Fruit fly (Drosophila melanogaster) whole organism, embryonic: Measurements from ENCODE around the gene CG33490.
A peak's percentile ranks its signal among the peaks of the same experiment; 100 is the strongest.

ENCODE experiments used
- Adf1 ChIP-seq: fragments of 200-800 bp; sonication (Bioruptor generic); IDR thresholded peaks from 2 replicates; pipeline ENCODE4 v1.3.6; 2022; ENCODE audit warnings: missing biosample characterization, missing genetic modification characterization
- Aef1 ChIP-seq: fragments of 200-800 bp; sonication (Bioruptor generic); IDR thresholded peaks from 3 replicates; pipeline ENCODE4 v1.3.6; 2022; ENCODE audit warnings: missing biosample characterization, missing genetic modification characterization
- Atf-2 ChIP-seq: fragments of 200-800 bp; sonication (Bioruptor generic); optimal IDR thresholded peaks from 2 replicates; lab custom pipeline; 2016; ENCODE audit warnings: missing biosample characterization, missing genetic modification characterization
- B-H2 ChIP-seq: fragments of 200-800 bp; sonication (Bioruptor generic); optimal IDR thresholded peaks from 2 replicates; lab custom pipeline; 2018; ENCODE audit warnings: missing biosample characterization, mild to moderate bottlenecking, missing genetic modification characterization
- C15 ChIP-seq: fragments of 200-800 bp; sonication (Bioruptor generic); IDR thresholded peaks from 3 replicates; pipeline ENCODE4 v1.3.6; 2022; ENCODE audit warnings: missing biosample characterization, missing genetic modification characterization
- CG10147 ChIP-seq: fragments of 200-800 bp; sonication (Bioruptor generic); optimal IDR thresholded peaks from 2 replicates; lab custom pipeline; 2019; ENCODE audit warnings: missing biosample characterization, mild to moderate bottlenecking, missing genetic modification characterization, moderate library complexity
- CG10274 ChIP-seq: fragments of 200-800 bp; sonication (Bioruptor generic); optimal IDR thresholded peaks from 3 replicates; lab custom pipeline; 2017; ENCODE audit warnings: missing biosample characterization, mild to moderate bottlenecking, missing genetic modification characterization
- CG11504 ChIP-seq: fragments of 200-800 bp; sonication (Bioruptor generic); optimal IDR thresholded peaks from 3 replicates; lab custom pipeline; 2019; ENCODE audit warnings: missing biosample characterization, mild to moderate bottlenecking, missing genetic modification characterization, moderate library complexity
- CG12769 ChIP-seq: fragments of 200-800 bp; sonication (Bioruptor generic); optimal IDR thresholded peaks from 2 replicates; lab custom pipeline; 2019; ENCODE audit warnings: missing biosample characterization, mild to moderate bottlenecking, missing genetic modification characterization, moderate library complexity
- CG13775 ChIP-seq: fragments of 200-800 bp; sonication (Bioruptor generic); optimal IDR thresholded peaks from 3 replicates; lab custom pipeline; 2017; ENCODE audit warnings: missing biosample characterization, mild to moderate bottlenecking, missing genetic modification characterization
- CG15011 ChIP-seq: fragments of 200-800 bp; sonication (Bioruptor generic); optimal IDR thresholded peaks from 3 replicates; lab custom pipeline; 2018; ENCODE audit warnings: missing biosample characterization, mild to moderate bottlenecking, missing genetic modification characterization
- CG16813 ChIP-seq: fragments of 200-800 bp; sonication (Bioruptor generic); IDR thresholded peaks from 3 replicates; pipeline ENCODE4 v1.3.6; 2022; ENCODE audit warnings: missing biosample characterization, missing genetic modification characterization; ENCODE audit not compliant: partially characterized antibody
- CG17568 ChIP-seq: fragments of 200-800 bp; sonication (Bioruptor generic); optimal IDR thresholded peaks from 2 replicates; lab custom pipeline; 2018; ENCODE audit warnings: missing biosample characterization, mild to moderate bottlenecking, missing genetic modification characterization, moderate library complexity
- CG1832 ChIP-seq: fragments of 200-800 bp; sonication (Bioruptor generic); optimal IDR thresholded peaks from 2 replicates; lab custom pipeline; 2017; ENCODE audit warnings: missing biosample characterization, mild to moderate bottlenecking, missing genetic modification characterization, inconsistent platforms
- CG18599 ChIP-seq: fragments of 200-800 bp; sonication (Bioruptor generic); optimal IDR thresholded peaks from 3 replicates; lab custom pipeline; 2017; ENCODE audit warnings: missing biosample characterization, missing genetic modification characterization, mild to moderate bottlenecking, moderate library complexity, missing genetic modification reagents
- CG2202 ChIP-seq: fragments of 200-800 bp; sonication (Bioruptor generic); optimal IDR thresholded peaks from 2 replicates; lab custom pipeline; 2018; ENCODE audit warnings: missing biosample characterization, mild to moderate bottlenecking, missing genetic modification characterization
- CG2712 ChIP-seq: fragments of 200-800 bp; optimal IDR thresholded peaks from 3 replicates; lab custom pipeline; 2019; ENCODE audit warnings: missing biosample characterization, mild to moderate bottlenecking, missing genetic modification characterization, moderate library complexity
- CG2875 ChIP-seq: fragments of 200-800 bp; sonication (Bioruptor generic); optimal IDR thresholded peaks from 2 replicates; lab custom pipeline; 2017; ENCODE audit warnings: missing biosample characterization, mild to moderate bottlenecking, missing genetic modification characterization, missing genetic modification reagents
- CG3065 ChIP-seq: fragments of 200-800 bp; sonication (Bioruptor generic); optimal IDR thresholded peaks from 2 replicates; lab custom pipeline; 2016; ENCODE audit warnings: missing biosample characterization, missing genetic modification characterization
- CG31388 ChIP-seq: fragments of 200-800 bp; sonication (Bioruptor generic); optimal IDR thresholded peaks from 2 replicates; lab custom pipeline; 2016; ENCODE audit warnings: missing biosample characterization, missing genetic modification characterization
- CG31441 ChIP-seq: fragments of 200-800 bp; sonication (Bioruptor generic); IDR thresholded peaks from 2 replicates; pipeline ENCODE4 v1.3.6; 2022; ENCODE audit warnings: missing biosample characterization, missing genetic modification characterization
- CG4282 ChIP-seq: fragments of 200-800 bp; sonication (Bioruptor generic); optimal IDR thresholded peaks from 2 replicates; lab custom pipeline; 2016; ENCODE audit warnings: missing biosample characterization, missing genetic modification characterization
- CG4360 ChIP-seq: fragments of 200-800 bp; sonication (Bioruptor generic); IDR thresholded peaks from 2 replicates; pipeline ENCODE4 v1.3.6; 2022; ENCODE audit warnings: missing biosample characterization, missing genetic modification characterization
- CG8281 ChIP-seq: fragments of 200-800 bp; sonication (Bioruptor generic); optimal IDR thresholded peaks from 2 replicates; lab custom pipeline; 2018; ENCODE audit warnings: missing biosample characterization, mild to moderate bottlenecking, missing genetic modification characterization, moderate library complexity
- CrebB ChIP-seq: fragments of 200-800 bp; sonication (Bioruptor generic); optimal IDR thresholded peaks from 3 replicates; lab custom pipeline; 2018; ENCODE audit warnings: missing biosample characterization, mild to moderate bottlenecking, missing genetic modification characterization
- Dll ChIP-seq: fragments of 200-800 bp; sonication (Bioruptor generic); IDR thresholded peaks from 4 replicates; pipeline ENCODE4 v1.3.6; 2022; ENCODE audit warnings: missing biosample characterization, missing genetic modification characterization; ENCODE audit not compliant: partially characterized antibody
- H15 ChIP-seq: fragments of 200-800 bp; sonication (Bioruptor generic); IDR thresholded peaks from 3 replicates; pipeline ENCODE4 v1.3.6; 2022; ENCODE audit warnings: missing biosample characterization, missing genetic modification characterization
- HLH3B ChIP-seq: fragments of 200-800 bp; sonication (Bioruptor generic); IDR thresholded peaks from 2 replicates; pipeline ENCODE4 v1.3.6; 2022; ENCODE audit warnings: missing biosample characterization, missing genetic modification characterization
- Hey ChIP-seq: fragments of 200-800 bp; sonication (Bioruptor generic); optimal IDR thresholded peaks from 3 replicates; lab custom pipeline; 2018; ENCODE audit warnings: missing biosample characterization, mild to moderate bottlenecking, missing genetic modification characterization
- Hr39 ChIP-seq: fragments of >200 bp; optimal IDR thresholded peaks from 2 replicates; lab custom pipeline; 2017
- Myb ChIP-seq: fragments of 200-800 bp; sonication (Bioruptor generic); optimal IDR thresholded peaks from 2 replicates; lab custom pipeline; 2016; ENCODE audit warnings: missing biosample characterization, missing genetic modification characterization
- Oli ChIP-seq: fragments of 200-800 bp; sonication (Bioruptor generic); optimal IDR thresholded peaks from 2 replicates; lab custom pipeline; 2018; ENCODE audit warnings: missing biosample characterization, mild to moderate bottlenecking, missing genetic modification characterization, moderate library complexity
- Opbp ChIP-seq: fragments of 200-800 bp; sonication (Bioruptor generic); IDR thresholded peaks from 3 replicates; pipeline ENCODE4 v1.3.6; 2022; ENCODE audit warnings: missing biosample characterization, missing genetic modification characterization; ENCODE audit not compliant: partially characterized antibody
- Poxn ChIP-seq: fragments of 200-800 bp; sonication (Bioruptor generic); IDR thresholded peaks from 2 replicates; pipeline ENCODE4 v1.3.6; 2022; ENCODE audit warnings: missing biosample characterization, missing genetic modification characterization
- Ptx1 ChIP-seq: fragments of 200-800 bp; sonication (Bioruptor generic); IDR thresholded peaks from 2 replicates; pipeline ENCODE4 v1.3.6; 2022; ENCODE audit warnings: missing biosample characterization, missing genetic modification characterization
- TFAM ChIP-seq: fragments of 200-800 bp; sonication (Bioruptor generic); optimal IDR thresholded peaks from 2 replicates; lab custom pipeline; 2017; ENCODE audit warnings: missing biosample characterization, missing genetic modification characterization, inconsistent platforms
- Tbp ChIP-seq: fragments of >200 bp; optimal IDR thresholded peaks from 2 replicates; lab custom pipeline; 2018; ENCODE audit warnings: missing biosample characterization, missing genetic modification characterization
- az2 ChIP-seq: fragments of 200-800 bp; sonication (Bioruptor generic); optimal IDR thresholded peaks from 3 replicates; lab custom pipeline; 2016; ENCODE audit warnings: missing biosample characterization, missing genetic modification characterization
- bab2 ChIP-seq: fragments of 200-800 bp; sonication (Bioruptor generic); optimal IDR thresholded peaks from 2 replicates; lab custom pipeline; 2016; ENCODE audit warnings: missing biosample characterization, missing genetic modification characterization
- bowl ChIP-seq: fragments of 200-800 bp; sonication (Bioruptor generic); IDR thresholded peaks from 2 replicates; pipeline ENCODE4 v1.3.6; 2022; ENCODE audit warnings: missing biosample characterization, missing genetic modification characterization
- her ChIP-seq: fragments of 200-800 bp; sonication (Bioruptor generic); optimal IDR thresholded peaks from 2 replicates; lab custom pipeline; 2016; ENCODE audit warnings: missing biosample characterization, missing genetic modification characterization
- luna ChIP-seq: fragments of 200-800 bp; sonication (Bioruptor generic); optimal IDR thresholded peaks from 2 replicates; lab custom pipeline; 2016; ENCODE audit warnings: missing biosample characterization, missing genetic modification characterization
- maf-S ChIP-seq: fragments of 200-800 bp; sonication (Bioruptor generic); optimal IDR thresholded peaks from 2 replicates; lab custom pipeline; 2016; ENCODE audit warnings: missing biosample characterization, missing genetic modification characterization
- peb ChIP-seq: fragments of 200-800 bp; sonication (Bioruptor generic); IDR thresholded peaks from 2 replicates; pipeline ENCODE4 v1.3.6; 2022; ENCODE audit warnings: missing biosample characterization, missing genetic modification characterization
- phol ChIP-seq: fragments of 200-800 bp; sonication (Bioruptor generic); optimal IDR thresholded peaks from 3 replicates; lab custom pipeline; 2018; ENCODE audit warnings: missing biosample characterization, mild to moderate bottlenecking, missing genetic modification characterization, moderate library complexity
- prd ChIP-seq, 3 experiments: fragments of >200 bp in 2 of 3; fragments of 200-800 bp in 1 of 3; sonication (Bioruptor generic) in 1 of 3; optimal IDR thresholded peaks in 2 of 3; IDR thresholded peaks in 1 of 3; 2 replicates in 2 of 3; 3 replicates in 1 of 3; pipeline versions ENCODE4 v1.3.6 to Lab custom; 2017 to 2022; ENCODE audit warnings: missing biosample characterization in 1 of 3, missing genetic modification characterization in 1 of 3
- pzg ChIP-seq: fragments of 200-800 bp; sonication (Bioruptor generic); optimal IDR thresholded peaks from 3 replicates; lab custom pipeline; 2018; ENCODE audit warnings: missing biosample characterization, mild to moderate bottlenecking, missing genetic modification characterization, moderate library complexity
- repo ChIP-seq: fragments of 200-800 bp; sonication (Bioruptor generic); optimal IDR thresholded peaks from 2 replicates; lab custom pipeline; 2016; ENCODE audit warnings: missing biosample characterization, missing genetic modification characterization
- schlank ChIP-seq: fragments of 200-800 bp; sonication (Bioruptor generic); optimal IDR thresholded peaks from 2 replicates; lab custom pipeline; 2018; ENCODE audit warnings: missing biosample characterization, mild to moderate bottlenecking, missing genetic modification characterization
- scrt ChIP-seq: fragments of 200-800 bp; sonication (Bioruptor generic); optimal IDR thresholded peaks from 2 replicates; lab custom pipeline; 2018; ENCODE audit warnings: missing biosample characterization, mild to moderate bottlenecking, missing genetic modification characterization, moderate library complexity
- tx ChIP-seq: fragments of 200-800 bp; sonication (Bioruptor generic); optimal IDR thresholded peaks from 2 replicates; lab custom pipeline; 2016; ENCODE audit warnings: missing biosample characterization, missing genetic modification characterization

The CG33490 gene

DNA sequence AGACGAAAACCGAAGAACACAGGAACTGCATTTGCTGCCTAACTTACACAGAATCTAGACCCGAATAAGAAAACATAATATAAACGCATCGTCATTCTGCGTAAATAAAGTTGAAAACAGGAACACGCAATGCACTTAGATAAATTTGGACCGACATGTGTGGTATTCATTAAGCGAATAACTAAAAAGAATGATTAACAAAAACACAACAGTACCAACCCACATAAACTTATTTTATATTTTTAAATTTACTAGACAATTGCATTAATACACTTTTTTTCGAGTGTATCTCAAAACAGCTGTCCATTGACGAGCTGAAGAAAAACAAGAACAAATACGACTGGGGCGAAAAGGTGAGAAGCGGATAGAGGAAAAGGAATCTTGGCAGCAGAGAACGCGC is 20.1 kb downstream of the CG33490 start (continued):
- TF ChIP-seq B-H2 (GFP tag; lab: Kevin White, UChicago) = no peak
- TF ChIP-seq TFAM = peak; percentile 46
- peak; percentile 46 for TF ChIP-seq her (GFP tag; lab: Kevin White, UChicago)
- peak; percentile 36; the same call in 1 of the 3 replicates for TF ChIP-seq Aef1
- TF ChIP-seq peb (GFP tag; lab: Robert Waterston, UW) = peak; percentile 66
- peak; percentile 65 for TF ChIP-seq repo
- peak; percentile 84 for TF ChIP-seq Oli (tag; lab: Kevin White, UChicago)
- peak; percentile 82 for TF ChIP-seq CG13775 (GFP tag; lab: Kevin White, UChicago)
- no peak for TF ChIP-seq Tbp (GFP tag; lab: Kevin White, UChicago)
- peak; percentile 96 for TF ChIP-seq CG2712 (tag; lab: Kevin White, UChicago)
- no peak for TF ChIP-seq Hr39
- peak; percentile 50 for TF ChIP-seq scrt (GFP tag; lab: Kevin White, UChicago)
- TF ChIP-seq CG17568 (GFP tag; lab: Kevin White, UChicago) = peak; percentile 81
- TF ChIP-seq Myb = peak; percentile 32
- TF ChIP-seq CG31441 (GFP tag; lab: Robert Waterston, UW) = peak; percentile 97
- TF ChIP-seq CG10147 = peak; percentile 60
- no peak for TF ChIP-seq pzg
- peak; percentile 91 for TF ChIP-seq phol
- TF ChIP-seq CG18599 (GFP tag; lab: Kevin White, UChicago) = peak; percentile 77
- peak; percentile 46 for TF ChIP-seq CG12769 (tag; lab: Kevin White, UChicago)
- no peak for TF ChIP-seq CG4282
- TF ChIP-seq CG10274 = peak; percentile 31
- no peak for TF ChIP-seq Poxn
- TF ChIP-seq luna = no peak
- peak; percentile 69 for TF ChIP-seq HLH3B (GFP tag; lab: Robert Waterston, UW)
- peak; percentile 74 for TF ChIP-seq Ptx1 (GFP tag; lab: Robert Waterston, UW)
- peak; percentile 68 for TF ChIP-seq Atf-2
- TF ChIP-seq CG15011 (GFP tag; lab: Kevin White, UChicago) = peak; percentile 9
- no peak for TF ChIP-seq Adf1 (GFP tag; lab: Robert Waterston, UW)
- TF ChIP-seq tx (GFP tag; lab: Kevin White, UChicago) = peak; percentile 56
- TF ChIP-seq CG2875 (GFP tag; lab: Kevin White, UChicago) = peak; percentile 78
- TF ChIP-seq schlank (tag; lab: Kevin White, UChicago) = no peak
- TF ChIP-seq CG16813 (GFP tag; lab: Robert Waterston, UW) = no peak
- peak; percentile 56; the same call in 1 of the 2 replicates for TF ChIP-seq CG4360 (GFP tag; lab: Robert Waterston, UW)
- peak; percentile 69 for TF ChIP-seq bab2 (GFP tag; lab: Kevin White, UChicago)
- peak; percentile 42 for TF ChIP-seq CG8281 (tag; lab: Kevin White, UChicago)
- TF ChIP-seq CG11504 (tag; lab: Kevin White, UChicago) = peak; percentile 83
- TF ChIP-seq maf-S (GFP tag; lab: Kevin White, UChicago) = peak; percentile 61
- no peak for TF ChIP-seq Hey (tag; lab: Kevin White, UChicago)
- TF ChIP-seq CG31388 = peak; percentile 58
- 0 out of 3 replicates have a peak, but pooled peaks have one; percentile 7 for TF ChIP-seq C15 (GFP tag; lab: Robert Waterston, UW)
- peak; percentile 73 for TF ChIP-seq CG3065 (GFP tag; lab: Kevin White, UChicago)
- TF ChIP-seq Dll (GFP tag; lab: Robert Waterston, UW) = no peak
- peak; percentile 40 for TF ChIP-seq CrebB (tag; lab: Kevin White, UChicago)
- no peak for TF ChIP-seq Opbp (GFP tag; lab: Robert Waterston, UW)
- TF ChIP-seq prd (optimal IDR thresholded peaks at IDR 0.05; lab: Kevin White, UChicago) = no peak
- peak; percentile 92 for TF ChIP-seq prd (GFP tag; IDR thresholded peaks at IDR 0.05; lab: Robert Waterston, UW)
- TF ChIP-seq az2 (GFP tag; lab: Kevin White, UChicago) = peak; percentile 90
- TF ChIP-seq bowl = no peak
- no peak for TF ChIP-seq CG1832 (GFP tag; lab: Kevin White, UChicago)
- TF ChIP-seq H15 (GFP tag; lab: Robert Waterston, UW) = peak; percentile 79
- peak; percentile 93 for TF ChIP-seq CG2202 (tag; lab: Kevin White, UChicago)
